Worm (Caenorhabditis elegans): ENCODE data around the gene fip-5.

ce11 chrX:10254068-10254467 is 48.5 kb upstream of the fip-5 start:
- TF ChIP-seq dao-5 (tag; optimal IDR thresholded peaks at IDR 0.05) (no peak), him-1 (tag; optimal IDR thresholded peaks at IDR 0.05) (no peak), W03F9.2 (tag; optimal IDR thresholded peaks at IDR 0.05) (no peak)
